Fruit fly (Drosophila melanogaster): Measurements from ENCODE around the gene Rpp14a.

The Rpp14a gene

dm6 chr3R:30036609-30037008 is 20.1 kb upstream of the Rpp14a start, which contains the start of gene ZIPIC:
Gene ZIPIC (minus strand): TSS chr3R:30036870.
- TF ChIP-seq tj (GFP tag; optimal IDR thresholded peaks at IDR 0.05) = no peak
- TF ChIP-seq Hr96 (GFP tag; optimal IDR thresholded peaks at IDR 0.05) = no peak
- no peak for TF ChIP-seq bab1 (GFP tag; optimal IDR thresholded peaks at IDR 0.05)
- no peak for TF ChIP-seq CG5204 (GFP tag; optimal IDR thresholded peaks at IDR 0.05)
- no peak for TF ChIP-seq CG7045 (GFP tag; optimal IDR thresholded peaks at IDR 0.05)
- no peak for TF ChIP-seq Crg-1 (GFP tag; optimal IDR thresholded peaks at IDR 0.05)
- no peak for TF ChIP-seq CG11617 (GFP tag; optimal IDR thresholded peaks at IDR 0.05)
- TF ChIP-seq CG1620 (GFP tag; optimal IDR thresholded peaks at IDR 0.05) = no peak
- no peak for TF ChIP-seq cnc (optimal IDR thresholded peaks at IDR 0.05)

- TF ChIP-seq CG33017 (tag; optimal IDR thresholded peaks at IDR 0.05) (no peak), CG14711 (tag; optimal IDR thresholded peaks at IDR 0.05) (no peak), Hr96 (GFP tag; optimal IDR thresholded peaks at IDR 0.05) (no peak), CG5204 (GFP tag; optimal IDR thresholded peaks at IDR 0.05) (no peak), CG7101 (tag; optimal IDR thresholded peaks at IDR 0.05) (no peak), CG11617 (GFP tag; optimal IDR thresholded peaks at IDR 0.05) (no peak), pad (GFP tag; optimal IDR thresholded peaks at IDR 0.05) (no peak), Mnt (GFP tag; optimal IDR thresholded peaks at IDR 0.05) (no peak), CG12768 (GFP tag; optimal IDR thresholded peaks at IDR 0.05) (no peak), bab1 (GFP tag; optimal IDR thresholded peaks at IDR 0.05) (no peak), cnc (optimal IDR thresholded peaks at IDR 0.05) (no peak), toe (GFP tag; optimal IDR thresholded peaks at IDR 0.05) (no peak), kay (GFP tag; ENCODE audit: borderline replicate concordance) (no peak), tj (GFP tag; optimal IDR thresholded peaks at IDR 0.05) (no peak), CG1620 (GFP tag; optimal IDR thresholded peaks at IDR 0.05) (no peak), CG7045 (GFP tag; optimal IDR thresholded peaks at IDR 0.05) (no peak), Clk (GFP tag; optimal IDR thresholded peaks at IDR 0.05) (no peak), cic (GFP tag; optimal IDR thresholded peaks at IDR 0.05) (no peak)
These were observed 19.0 kb upstream of the Rpp14a start, which contains the start of gene ocn for dm6 chr3R:30037630-30038029. Gene ocn (minus strand): TSS chr3R:30037730.

- TF ChIP-seq tj (GFP tag; optimal IDR thresholded peaks at IDR 0.05) (no peak), ovo (GFP tag; optimal IDR thresholded peaks at IDR 0.05) (no peak), CG5204 (GFP tag; optimal IDR thresholded peaks at IDR 0.05) (no peak), pad (GFP tag; optimal IDR thresholded peaks at IDR 0.05) (no peak), kay (GFP tag; ENCODE audit: borderline replicate concordance) (no peak), Crg-1 (GFP tag; optimal IDR thresholded peaks at IDR 0.05) (no peak), CG7045 (GFP tag; optimal IDR thresholded peaks at IDR 0.05) (no peak), CG7101 (tag; optimal IDR thresholded peaks at IDR 0.05) (no peak), Hr96 (GFP tag; optimal IDR thresholded peaks at IDR 0.05) (no peak), CG12768 (GFP tag; optimal IDR thresholded peaks at IDR 0.05) (no peak), cnc (optimal IDR thresholded peaks at IDR 0.05) (no peak), cic (GFP tag; optimal IDR thresholded peaks at IDR 0.05) (no peak), CG1620 (GFP tag; optimal IDR thresholded peaks at IDR 0.05) (no peak), toe (GFP tag; optimal IDR thresholded peaks at IDR 0.05) (no peak)
These were observed 18.0 kb upstream of the Rpp14a start, which contains the start of gene janB for dm6 chr3R:30038628-30039027. Gene janB (minus strand): TSS chr3R:30038728.

dm6 chr3R:30039494-30039893 is 17.2 kb upstream of the Rpp14a start, which contains the start of the genes janA, Sry-alpha and Sry-beta:
Gene janA (minus strand): TSS chr3R:30039533.
Gene Sry-alpha (plus strand): TSS chr3R:30039719.
Gene Sry-beta (plus strand): TSS chr3R:30039719.
- TF ChIP-seq CG11617 (GFP tag; optimal IDR thresholded peaks at IDR 0.05) (peak; percentile 20), CG7045 (GFP tag; optimal IDR thresholded peaks at IDR 0.05) (no peak), CG33017 (tag; optimal IDR thresholded peaks at IDR 0.05) (no peak), tj (GFP tag; optimal IDR thresholded peaks at IDR 0.05) (no peak), CG1620 (GFP tag; optimal IDR thresholded peaks at IDR 0.05) (peak; percentile 45), bab1 (GFP tag; optimal IDR thresholded peaks at IDR 0.05) (peak; percentile 65), Crg-1 (GFP tag; optimal IDR thresholded peaks at IDR 0.05) (peak; percentile 45), Hr96 (GFP tag; optimal IDR thresholded peaks at IDR 0.05) (no peak), ovo (GFP tag; optimal IDR thresholded peaks at IDR 0.05) (no peak), Mnt (GFP tag; optimal IDR thresholded peaks at IDR 0.05) (peak; percentile 33), CG7101 (tag; optimal IDR thresholded peaks at IDR 0.05) (peak; percentile 0), CG14711 (tag; optimal IDR thresholded peaks at IDR 0.05) (peak; percentile 19), cic (GFP tag; optimal IDR thresholded peaks at IDR 0.05) (no peak), Clk (GFP tag; optimal IDR thresholded peaks at IDR 0.05) (no peak)

- TF ChIP-seq CG11617 (GFP tag; optimal IDR thresholded peaks at IDR 0.05) (no peak), CG5204 (GFP tag; optimal IDR thresholded peaks at IDR 0.05) (no peak), CG1620 (GFP tag; optimal IDR thresholded peaks at IDR 0.05) (no peak), bab1 (GFP tag; optimal IDR thresholded peaks at IDR 0.05) (no peak), Clk (GFP tag; optimal IDR thresholded peaks at IDR 0.05) (no peak), cic (GFP tag; optimal IDR thresholded peaks at IDR 0.05) (no peak), CG12768 (GFP tag; optimal IDR thresholded peaks at IDR 0.05) (no peak), CG7045 (GFP tag; optimal IDR thresholded peaks at IDR 0.05) (no peak), kay (GFP tag; ENCODE audit: borderline replicate concordance) (no peak), Hr96 (GFP tag; optimal IDR thresholded peaks at IDR 0.05) (no peak), toe (GFP tag; optimal IDR thresholded peaks at IDR 0.05) (no peak), Crg-1 (GFP tag; optimal IDR thresholded peaks at IDR 0.05) (no peak), pad (GFP tag; optimal IDR thresholded peaks at IDR 0.05) (no peak), cnc (optimal IDR thresholded peaks at IDR 0.05) (no peak), tj (GFP tag; optimal IDR thresholded peaks at IDR 0.05) (no peak), CG14711 (tag; optimal IDR thresholded peaks at IDR 0.05) (no peak), ovo (GFP tag; optimal IDR thresholded peaks at IDR 0.05) (no peak)
These were observed 15.8 kb upstream of the Rpp14a start for dm6 chr3R:30040879-30041278.

dm6 chr3R:30043139-30043744 is 13.4 kb upstream of the Rpp14a start, which contains the start of gene Sry-delta:
Gene Sry-delta (plus strand): TSS chr3R:30043341.
- no peak for TF ChIP-seq ovo (GFP tag; optimal IDR thresholded peaks at IDR 0.05)
- TF ChIP-seq tj (GFP tag; optimal IDR thresholded peaks at IDR 0.05) = peak; percentile 85
- TF ChIP-seq cic (GFP tag; optimal IDR thresholded peaks at IDR 0.05) = peak; percentile 45
- peak; percentile 76 for TF ChIP-seq bab1 (GFP tag; optimal IDR thresholded peaks at IDR 0.05)
- TF ChIP-seq Crg-1 (GFP tag; optimal IDR thresholded peaks at IDR 0.05) = peak; percentile 71
- TF ChIP-seq pad (GFP tag; optimal IDR thresholded peaks at IDR 0.05) = peak; percentile 64
- peak; percentile 87 for TF ChIP-seq toe (GFP tag; optimal IDR thresholded peaks at IDR 0.05)
- TF ChIP-seq CG7045 (GFP tag; optimal IDR thresholded peaks at IDR 0.05) = peak; percentile 73
- TF ChIP-seq CG14711 (tag; optimal IDR thresholded peaks at IDR 0.05) = peak; percentile 60
- TF ChIP-seq Clk (GFP tag; optimal IDR thresholded peaks at IDR 0.05) = peak; percentile 59
- peak; percentile 65 for TF ChIP-seq CG12768 (GFP tag; optimal IDR thresholded peaks at IDR 0.05)
- peak; percentile 74 for TF ChIP-seq CG7101 (tag; optimal IDR thresholded peaks at IDR 0.05)
- peak; percentile 61 for TF ChIP-seq CG33017 (tag; optimal IDR thresholded peaks at IDR 0.05)
- TF ChIP-seq kay (GFP tag; ENCODE audit: borderline replicate concordance) = no peak
- TF ChIP-seq CG1620 (GFP tag; optimal IDR thresholded peaks at IDR 0.05) = peak; percentile 90
- TF ChIP-seq Mnt (GFP tag; optimal IDR thresholded peaks at IDR 0.05) = peak; percentile 85
- TF ChIP-seq Hr96 (GFP tag; optimal IDR thresholded peaks at IDR 0.05) = peak; percentile 90
- no peak for TF ChIP-seq CG5204 (GFP tag; optimal IDR thresholded peaks at IDR 0.05)
- no peak for TF ChIP-seq cnc (optimal IDR thresholded peaks at IDR 0.05)
- TF ChIP-seq CG11617 (GFP tag; optimal IDR thresholded peaks at IDR 0.05) = peak; percentile 73

Measured in whole organism, adult.